Worm (Caenorhabditis elegans): ENCODE results near the gene efn-3.
"Not testable (repeated sequence)": the region's sequence is repeated elsewhere in the genome, so short reads cannot be mapped to it uniquely, and the experiment has no call there.

Gene efn-3

DNA sequence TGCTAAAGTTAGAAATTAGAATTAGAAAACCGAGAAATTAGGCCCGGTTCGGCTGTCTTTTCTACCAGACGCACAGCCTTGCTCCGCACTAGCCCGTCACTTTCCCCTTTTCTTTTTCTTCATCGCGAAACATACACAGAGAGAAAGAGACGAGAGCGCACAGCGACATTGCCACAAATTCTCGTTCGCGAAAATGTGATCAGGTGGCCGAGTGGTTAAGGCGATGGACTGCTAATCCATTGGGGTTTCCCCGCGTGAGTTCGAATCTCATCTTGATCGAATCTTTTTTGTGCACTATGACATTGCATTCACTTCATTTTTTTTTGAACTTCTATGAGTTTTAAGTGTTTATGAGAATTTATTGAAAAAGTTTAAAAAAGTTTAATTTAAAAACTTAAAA, 34.8 kb downstream of the efn-3 start:
- TF ChIP-seq unc-62 (GFP tag; optimal IDR thresholded peaks at IDR 0.05), result no peak

DNA sequence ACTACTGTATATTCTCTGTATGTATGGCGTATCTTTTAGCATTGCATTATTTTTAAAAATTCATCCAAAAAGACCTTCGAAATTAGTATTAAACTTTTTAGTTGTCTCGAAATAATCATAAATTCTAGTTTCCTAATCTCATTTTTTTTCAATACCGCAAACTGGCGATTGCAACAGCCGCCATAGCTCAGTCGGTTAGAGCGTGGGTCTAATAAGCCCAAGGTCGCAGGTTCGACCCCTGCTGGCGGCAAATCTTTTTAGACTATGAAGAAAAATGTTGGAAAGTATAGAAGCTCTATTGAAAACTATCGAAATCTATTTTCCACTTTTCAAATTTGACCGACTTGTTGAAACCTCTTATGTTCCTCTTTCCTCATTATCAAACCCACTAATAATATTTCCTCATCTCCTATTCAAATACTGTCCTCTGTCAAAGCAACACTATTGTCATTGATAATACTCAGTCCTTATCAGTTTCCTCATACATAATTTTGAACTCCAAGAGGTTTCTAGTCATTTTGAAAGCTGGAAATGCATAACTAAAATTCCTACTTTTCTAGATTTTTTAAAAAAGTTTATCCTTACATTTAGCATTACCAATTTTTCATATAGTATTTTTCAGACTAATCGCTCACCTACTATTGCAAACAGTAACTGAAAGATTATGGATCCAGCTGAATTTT, 41.3 kb downstream of the efn-3 start, which contains the start of gene jmjd-3.3:
jmjd-3.3 (plus strand) TSS at position 633 of the 683 bp plus-strand sequence.
- no peak for TF ChIP-seq unc-62 (GFP tag; optimal IDR thresholded peaks at IDR 0.05)

DNA sequence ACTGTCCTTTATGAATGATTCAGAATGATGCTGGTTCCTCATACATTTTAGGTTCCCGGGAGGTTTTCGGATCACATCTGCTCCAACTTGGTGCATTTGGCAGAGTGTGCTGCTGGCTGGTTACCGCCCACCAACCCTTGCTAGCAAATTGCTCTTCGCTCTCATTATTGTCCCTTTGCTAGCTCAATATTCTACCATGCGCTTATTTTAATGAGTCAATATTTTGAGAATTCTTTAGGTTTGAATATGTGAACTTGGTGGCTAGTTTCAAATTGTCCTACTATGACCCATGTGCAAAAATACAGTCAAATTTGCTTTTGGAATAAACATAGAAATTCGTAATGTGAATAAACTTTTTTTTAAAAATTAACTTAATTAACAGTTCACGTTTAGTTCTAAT, 42.1 kb downstream of the efn-3 start:
- no peak for TF ChIP-seq unc-62 (GFP tag; optimal IDR thresholded peaks at IDR 0.05)

DNA sequence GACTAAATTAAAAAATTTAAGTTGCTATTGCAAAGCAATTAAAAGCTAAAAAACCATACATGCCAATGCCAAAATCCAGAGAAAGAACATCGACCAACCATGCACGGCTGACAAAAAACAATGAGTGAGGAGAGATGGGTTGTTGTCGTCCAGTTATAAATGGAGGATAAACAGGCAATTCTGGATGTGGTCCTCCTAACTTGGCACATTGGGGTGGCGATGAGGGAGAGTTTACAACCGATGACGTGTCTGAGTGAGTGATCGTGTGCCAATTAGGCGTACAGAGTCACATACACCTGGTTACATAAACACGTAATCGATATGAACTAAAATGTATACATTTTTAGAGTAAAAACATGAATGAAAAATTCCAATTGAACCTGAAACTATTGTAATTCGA, 45.9 kb downstream of the efn-3 start, which contains the start of gene C29F7.10:
C29F7.10 (minus strand) TSS at position 101 of the 400 bp plus-strand sequence.
- TF ChIP-seq unc-62 (GFP tag; optimal IDR thresholded peaks at IDR 0.05), result not testable (repeated sequence)

DNA sequence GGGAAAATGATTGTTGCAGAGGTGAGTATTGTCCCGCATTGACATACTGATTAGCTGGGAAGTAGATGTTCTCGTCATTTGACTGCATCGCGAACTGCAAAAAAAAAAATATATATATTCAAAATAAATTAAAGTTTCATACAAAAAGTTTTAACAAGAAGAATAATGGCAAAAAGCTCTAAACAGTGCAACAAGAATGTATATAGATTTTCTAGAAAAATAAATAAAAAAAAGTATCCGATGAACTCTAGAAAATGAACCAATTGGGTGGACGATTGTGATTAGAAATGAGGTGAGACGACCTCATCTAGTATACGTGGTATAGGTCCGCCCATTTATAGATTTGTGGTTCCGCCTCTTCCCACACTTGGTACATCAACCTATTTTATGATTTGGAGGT, 48.5 kb downstream of the efn-3 start, which contains the start of gene fkh-4:
fkh-4 (minus strand) TSS at position 101 of the 400 bp plus-strand sequence.
- not testable (repeated sequence) for TF ChIP-seq unc-62 (GFP tag; optimal IDR thresholded peaks at IDR 0.05)
